Fruit fly (Drosophila melanogaster) whole organism, embryonic: ENCODE data around the gene CG6409.
A peak's percentile ranks its signal among the peaks of the same experiment; 100 is the strongest.

Experiments
- ATbp ChIP-seq: fragments of 200-800 bp; sonication (Bioruptor generic); optimal IDR thresholded peaks from 2 replicates; lab custom pipeline; 2017; ENCODE audit warnings: missing biosample characterization, mild to moderate bottlenecking, missing genetic modification characterization, missing genetic modification reagents
- Ada2b ChIP-seq: fragments of 200-800 bp; sonication (Bioruptor generic); IDR thresholded peaks from 2 replicates; pipeline ENCODE4 v1.3.6; 2022; ENCODE audit warnings: missing biosample characterization, missing genetic modification characterization
- BEAF-32 ChIP-seq: fragments of 200-800 bp; sonication (Bioruptor generic); optimal IDR thresholded peaks from 3 replicates; lab custom pipeline; 2017; ENCODE audit warnings: missing biosample characterization, missing genetic modification characterization, mild to moderate bottlenecking, moderate library complexity, missing genetic modification reagents
- BtbVII ChIP-seq: fragments of 200-800 bp; sonication (Bioruptor generic); optimal IDR thresholded peaks from 3 replicates; lab custom pipeline; 2017; ENCODE audit warnings: missing biosample characterization, mild to moderate bottlenecking, missing genetic modification characterization
- CG10267 ChIP-seq: fragments of 200-800 bp; sonication (Bioruptor generic); optimal IDR thresholded peaks from 2 replicates; lab custom pipeline; 2018; ENCODE audit warnings: missing biosample characterization, mild to moderate bottlenecking, missing genetic modification characterization, moderate library complexity
- CG11247 ChIP-seq: fragments of 200-800 bp; sonication (Bioruptor generic); IDR thresholded peaks from 2 replicates; pipeline ENCODE4 v1.3.6; 2022; ENCODE audit warnings: missing biosample characterization, missing genetic modification characterization
- CG11695 ChIP-seq: fragments of 200-800 bp; sonication (Bioruptor generic); IDR thresholded peaks from 3 replicates; pipeline ENCODE4 v1.3.6; 2022; ENCODE audit warnings: missing biosample characterization, missing genetic modification characterization
- CG12942 ChIP-seq: fragments of 200-800 bp; sonication (Bioruptor generic); optimal IDR thresholded peaks from 3 replicates; lab custom pipeline; 2016; ENCODE audit warnings: missing biosample characterization, missing genetic modification characterization
- CG1529 ChIP-seq: fragments of 200-800 bp; sonication (Bioruptor generic); optimal IDR thresholded peaks from 3 replicates; lab custom pipeline; 2018; ENCODE audit warnings: missing biosample characterization, missing genetic modification characterization
- CG18619 ChIP-seq: fragments of 200-800 bp; sonication (Bioruptor generic); optimal IDR thresholded peaks from 3 replicates; lab custom pipeline; 2017; ENCODE audit warnings: missing biosample characterization, mild to moderate bottlenecking, missing genetic modification characterization
- CG2875 ChIP-seq: fragments of 200-800 bp; sonication (Bioruptor generic); optimal IDR thresholded peaks from 2 replicates; lab custom pipeline; 2017; ENCODE audit warnings: missing biosample characterization, mild to moderate bottlenecking, missing genetic modification characterization, missing genetic modification reagents
- CG30020 ChIP-seq: fragments of 200-800 bp; optimal IDR thresholded peaks from 2 replicates; lab custom pipeline; 2019; ENCODE audit warnings: missing biosample characterization, mild to moderate bottlenecking, missing genetic modification characterization, moderate library complexity
- CG31365 ChIP-seq: fragments of 200-800 bp; sonication (Bioruptor generic); optimal IDR thresholded peaks from 2 replicates; lab custom pipeline; 2018; ENCODE audit warnings: missing biosample characterization, mild to moderate bottlenecking, missing genetic modification characterization
- CG3281 ChIP-seq: fragments of 200-800 bp; sonication (Bioruptor generic); optimal IDR thresholded peaks from 3 replicates; lab custom pipeline; 2017; ENCODE audit warnings: missing biosample characterization, mild to moderate bottlenecking, missing genetic modification characterization
- CG4360 ChIP-seq: fragments of 200-800 bp; sonication (Bioruptor generic); IDR thresholded peaks from 2 replicates; pipeline ENCODE4 v1.3.6; 2022; ENCODE audit warnings: missing biosample characterization, missing genetic modification characterization
- CG4617 ChIP-seq: fragments of 200-800 bp; sonication (Bioruptor generic); optimal IDR thresholded peaks from 3 replicates; lab custom pipeline; 2016; ENCODE audit warnings: missing biosample characterization, missing genetic modification characterization, borderline replicate concordance
- CG4820 ChIP-seq: fragments of 200-800 bp; sonication (Bioruptor generic); optimal IDR thresholded peaks from 3 replicates; lab custom pipeline; 2016; ENCODE audit warnings: missing biosample characterization, missing genetic modification characterization
- CG6791 ChIP-seq: fragments of 200-800 bp; sonication (Bioruptor generic); IDR thresholded peaks from 3 replicates; pipeline ENCODE4 v1.3.6; 2022; ENCODE audit warnings: missing biosample characterization, missing genetic modification characterization; ENCODE audit not compliant: partially characterized antibody
- CG7271 ChIP-seq: fragments of 200-800 bp; sonication (Bioruptor generic); optimal IDR thresholded peaks from 2 replicates; lab custom pipeline; 2018; ENCODE audit warnings: missing biosample characterization, mild to moderate bottlenecking, missing genetic modification characterization, moderate library complexity
- CG7987 ChIP-seq: fragments of 200-800 bp; sonication (Bioruptor generic); optimal IDR thresholded peaks from 2 replicates; lab custom pipeline; 2018; ENCODE audit warnings: missing biosample characterization, mild to moderate bottlenecking, missing genetic modification characterization, moderate library complexity
- CG8089 ChIP-seq: fragments of 200-800 bp; sonication (Bioruptor generic); optimal IDR thresholded peaks from 3 replicates; lab custom pipeline; 2016; ENCODE audit warnings: missing biosample characterization, missing genetic modification characterization
- CG8359 ChIP-seq: fragments of 200-800 bp; sonication (Bioruptor generic); optimal IDR thresholded peaks from 2 replicates; lab custom pipeline; 2017; ENCODE audit warnings: missing biosample characterization, mild to moderate bottlenecking, missing genetic modification characterization, borderline replicate concordance
- CG9797 ChIP-seq: fragments of 200-800 bp; sonication (Bioruptor generic); optimal IDR thresholded peaks from 3 replicates; lab custom pipeline; 2018; ENCODE audit warnings: missing biosample characterization, mild to moderate bottlenecking, missing genetic modification characterization
- CkIIα-i1 ChIP-seq: fragments of 200-800 bp; sonication (Bioruptor generic); IDR thresholded peaks from 2 replicates; pipeline ENCODE4 v1.3.6; 2022; ENCODE audit warnings: missing biosample characterization, missing genetic modification characterization
- Dad ChIP-seq: fragments of 200-800 bp; sonication (Bioruptor generic); optimal IDR thresholded peaks from 3 replicates; lab custom pipeline; 2016; ENCODE audit warnings: missing biosample characterization, missing genetic modification characterization
- Drgx ChIP-seq: fragments of 200-800 bp; sonication (Bioruptor generic); IDR thresholded peaks from 2 replicates; pipeline ENCODE4 v1.3.6; 2022; ENCODE audit warnings: missing biosample characterization, missing genetic modification characterization
- E2f1 ChIP-seq: fragments of 200-800 bp; sonication (Bioruptor generic); IDR thresholded peaks from 2 replicates; pipeline ENCODE4 v1.3.6; 2022; ENCODE audit warnings: missing biosample characterization, missing genetic modification characterization
- GATAe ChIP-seq: fragments of 200-800 bp; sonication (Bioruptor generic); conservative IDR thresholded peaks from 2 replicates; pipeline ENCODE4 v1.3.6; 2022; ENCODE audit warnings: missing biosample characterization, missing genetic modification characterization
- HHEX ChIP-seq: fragments of 200-800 bp; sonication (Bioruptor generic); optimal IDR thresholded peaks from 3 replicates; lab custom pipeline; 2017; ENCODE audit warnings: missing biosample characterization, mild to moderate bottlenecking, missing genetic modification characterization, missing genetic modification reagents
- HmgD ChIP-seq: fragments of 200-800 bp; sonication (Bioruptor generic); optimal IDR thresholded peaks from 3 replicates; lab custom pipeline; 2016; ENCODE audit warnings: missing biosample characterization, missing genetic modification characterization
- Hmr ChIP-seq: fragments of 200-800 bp; sonication (Bioruptor generic); optimal IDR thresholded peaks from 3 replicates; lab custom pipeline; 2017; ENCODE audit warnings: mild to moderate bottlenecking, missing biosample characterization, missing genetic modification reagents, missing genetic modification characterization
- Nf-YB ChIP-seq: fragments of 200-800 bp; sonication (Bioruptor generic); optimal IDR thresholded peaks from 3 replicates; lab custom pipeline; 2019; ENCODE audit warnings: missing biosample characterization, mild to moderate bottlenecking, missing genetic modification characterization, moderate library complexity
- Scr ChIP-seq: fragments of 200-800 bp; sonication (Bioruptor generic); IDR thresholded peaks from 2 replicates; pipeline ENCODE4 v1.3.6; 2022; ENCODE audit warnings: missing biosample characterization, missing genetic modification characterization; ENCODE audit not compliant: partially characterized antibody
- Ssrp ChIP-seq: fragments of 200-800 bp; sonication (Bioruptor generic); optimal IDR thresholded peaks from 2 replicates; lab custom pipeline; 2018; ENCODE audit warnings: missing biosample characterization, mild to moderate bottlenecking, missing genetic modification characterization, moderate library complexity
- Vsx1 ChIP-seq: fragments of 200-800 bp; sonication (Bioruptor generic); optimal IDR thresholded peaks from 2 replicates; lab custom pipeline; 2017; ENCODE audit warnings: missing biosample characterization, mild to moderate bottlenecking, missing genetic modification characterization, missing genetic modification reagents
- ap ChIP-seq: fragments of 200-800 bp; sonication (Bioruptor generic); IDR thresholded peaks from 2 replicates; pipeline ENCODE4 v1.3.6; 2022; ENCODE audit warnings: missing biosample characterization, missing genetic modification characterization
- ase ChIP-seq: fragments of 200-800 bp; sonication (Bioruptor generic); IDR thresholded peaks from 3 replicates; pipeline ENCODE4 v1.3.6; 2022; ENCODE audit warnings: missing biosample characterization, missing genetic modification characterization
- bowl ChIP-seq: fragments of 200-800 bp; sonication (Bioruptor generic); IDR thresholded peaks from 2 replicates; pipeline ENCODE4 v1.3.6; 2022; ENCODE audit warnings: missing biosample characterization, missing genetic modification characterization
- cad ChIP-seq: fragments of >200 bp; optimal IDR thresholded peaks from 2 replicates; lab custom pipeline; 2017; ENCODE audit warnings: missing biosample characterization, missing genetic modification characterization
- danr ChIP-seq: fragments of 200-800 bp; sonication (Bioruptor generic); IDR thresholded peaks from 2 replicates; pipeline ENCODE4 v1.3.6; 2022; ENCODE audit warnings: missing biosample characterization, missing genetic modification characterization
- ham ChIP-seq: fragments of 200-800 bp; sonication (Bioruptor generic); IDR thresholded peaks from 2 replicates; pipeline ENCODE4 v1.3.6; 2022; ENCODE audit warnings: missing biosample characterization, missing genetic modification characterization
- hbn ChIP-seq: fragments of 200-800 bp; sonication (Bioruptor generic); IDR thresholded peaks from 2 replicates; pipeline ENCODE4 v1.3.6; 2022; ENCODE audit warnings: missing biosample characterization, missing genetic modification characterization; ENCODE audit not compliant: partially characterized antibody
- her ChIP-seq: fragments of 200-800 bp; sonication (Bioruptor generic); optimal IDR thresholded peaks from 2 replicates; lab custom pipeline; 2016; ENCODE audit warnings: missing biosample characterization, missing genetic modification characterization
- kni ChIP-seq: fragments of 200-800 bp; sonication (Bioruptor generic); optimal IDR thresholded peaks from 3 replicates; lab custom pipeline; 2017; ENCODE audit warnings: mild to moderate bottlenecking, missing biosample characterization, missing genetic modification reagents, missing genetic modification characterization
- otp ChIP-seq: fragments of 200-800 bp; sonication (Bioruptor generic); IDR thresholded peaks from 3 replicates; pipeline ENCODE4, ENCODE4 v1.3.6; 2022; ENCODE audit warnings: missing biosample characterization, missing genetic modification characterization
- pfk ChIP-seq: fragments of 200-800 bp; sonication (Bioruptor generic); optimal IDR thresholded peaks from 2 replicates; lab custom pipeline; 2018; ENCODE audit warnings: missing biosample characterization, mild to moderate bottlenecking, missing genetic modification characterization, moderate library complexity
- sna ChIP-seq: fragments of 200-800 bp; sonication (Bioruptor generic); IDR thresholded peaks from 2 replicates; pipeline ENCODE4 v1.3.6; 2022; ENCODE audit warnings: missing biosample characterization, missing genetic modification characterization; ENCODE audit not compliant: partially characterized antibody
- sob ChIP-seq: fragments of 200-800 bp; sonication (Bioruptor generic); IDR thresholded peaks from 2 replicates; pipeline ENCODE4 v1.3.6; 2022; ENCODE audit warnings: missing biosample characterization, missing genetic modification characterization
- unc-4 ChIP-seq: fragments of 200-800 bp; sonication (Bioruptor generic); IDR thresholded peaks from 2 replicates; pipeline ENCODE4 v1.3.6; 2022; ENCODE audit warnings: missing biosample characterization, missing genetic modification characterization; ENCODE audit not compliant: partially characterized antibody
- vfl ChIP-seq: fragments of 200-800 bp; sonication (Bioruptor generic); optimal IDR thresholded peaks from 2 replicates; lab custom pipeline; 2016; ENCODE audit warnings: missing biosample characterization, missing genetic modification characterization

Gene CG6409

dm6 chr3L:10860042-10860643, 22.0 kb downstream of the CG6409 start (continued):
- TF ChIP-seq Vsx1 (GFP tag; lab: Kevin White, UChicago) (no peak), kni (GFP tag; lab: Kevin White, UChicago) (peak; percentile 81), GATAe (GFP tag; lab: Robert Waterston, UW) (no peak), ase (GFP tag; lab: Robert Waterston, UW) (no peak), pfk (no peak), E2f1 (no peak), her (GFP tag; lab: Kevin White, UChicago) (peak; percentile 47), CG8089 (GFP tag; lab: Kevin White, UChicago) (no peak), Hmr (no peak), CG4617 (GFP tag; lab: Kevin White, UChicago) (no peak), ATbp (GFP tag; lab: Kevin White, UChicago) (no peak), CG1529 (GFP tag; lab: Kevin White, UChicago) (no peak), Ada2b (GFP tag; lab: Robert Waterston, UW) (no peak), hbn (no peak), CG9797 (GFP tag; lab: Kevin White, UChicago) (no peak), CG8359 (GFP tag; lab: Kevin White, UChicago) (no peak), cad (GFP tag; lab: Kevin White, UChicago) (no peak), HHEX (GFP tag; lab: Kevin White, UChicago) (no peak), CG10267 (tag; lab: Kevin White, UChicago) (no peak), Ssrp (tag; lab: Kevin White, UChicago) (no peak), Nf-YB (GFP tag; lab: Kevin White, UChicago) (no peak), CG18619 (GFP tag; lab: Kevin White, UChicago) (no peak), bowl (GFP tag; lab: Robert Waterston, UW) (no peak), CG31365 (no peak), sna (no peak), BtbVII (GFP tag; lab: Kevin White, UChicago) (no peak), Scr (GFP tag; lab: Robert Waterston, UW) (no peak), CG3281 (GFP tag; lab: Kevin White, UChicago) (peak; percentile 11), CkIIα-i1 (no peak), BEAF-32 (GFP tag; lab: Kevin White, UChicago) (no peak), CG6791 (GFP tag; lab: Robert Waterston, UW) (no peak), CG7271 (tag; lab: Kevin White, UChicago) (no peak), otp (GFP tag; lab: Robert Waterston, UW) (0 out of 3 replicates have a peak, but pooled peaks have one; percentile 32), CG4820 (GFP tag; lab: Kevin White, UChicago) (no peak), ham (GFP tag; lab: Robert Waterston, UW) (no peak), vfl (GFP tag; lab: Kevin White, UChicago) (peak; percentile 9), HmgD (GFP tag; lab: Kevin White, UChicago) (peak; percentile 23), sob (GFP tag; lab: Robert Waterston, UW) (peak; percentile 22; the same call in 1 of the 2 replicates), CG30020 (tag; lab: Kevin White, UChicago) (no peak), CG11695 (GFP tag; lab: Robert Waterston, UW) (no peak), Drgx (GFP tag; lab: Robert Waterston, UW) (no peak), unc-4 (GFP tag; lab: Robert Waterston, UW) (no peak), CG11247 (no peak), CG2875 (GFP tag; lab: Kevin White, UChicago) (no peak), CG4360 (no peak; the same call in 1 of the 2 replicates), Dad (no peak), ap (GFP tag; lab: Robert Waterston, UW) (no peak), CG12942 (no peak), CG7987 (peak; percentile 13), danr (GFP tag; lab: Robert Waterston, UW) (no peak)
